Worm (Caenorhabditis elegans) whole organism, late embryonic: ENCODE measurements around the gene lep-2.

Source experiments
- C08G9.2 ChIP-seq: sonication (generic microtip); optimal IDR thresholded peaks from 2 replicates; lab custom pipeline; 2016; ENCODE audit warnings: mild to moderate bottlenecking, missing genetic modification characterization, moderate library complexity, missing compliant biosample characterization
- F13H6.1 ChIP-seq: sonication (generic microtip); optimal IDR thresholded peaks from 2 replicates; lab custom pipeline; 2016; ENCODE audit warnings: missing genetic modification characterization, missing compliant biosample characterization
- K02D7.2 ChIP-seq: sonication (generic microtip); optimal IDR thresholded peaks from 2 replicates; lab custom pipeline; 2017; ENCODE audit warnings: mild to moderate bottlenecking, missing genetic modification characterization, missing compliant biosample characterization
- K09A11.1 ChIP-seq: sonication (generic microtip); optimal IDR thresholded peaks from 2 replicates; lab custom pipeline; 2017; ENCODE audit warnings: antibody characterized with exemption, mild to moderate bottlenecking, missing genetic modification characterization, missing compliant biosample characterization; ENCODE audit not compliant: insufficient read depth
- ahr-1 ChIP-seq: sonication (generic microtip); optimal IDR thresholded peaks from 2 replicates; lab custom pipeline; 2016; ENCODE audit warnings: missing genetic modification characterization, missing compliant biosample characterization
- ama-1 ChIP-seq: fragments of 150-350 bp; optimal IDR thresholded peaks from 2 replicates; lab custom pipeline; 2014
- ceh-18 ChIP-seq: sonication (generic microtip); optimal IDR thresholded peaks from 2 replicates; lab custom pipeline; 2016; ENCODE audit warnings: missing genetic modification characterization, missing compliant biosample characterization
- ceh-2 ChIP-seq: sonication (generic microtip); optimal IDR thresholded peaks from 2 replicates; lab custom pipeline; 2016; ENCODE audit warnings: missing genotype, missing genetic modification characterization, missing compliant biosample characterization
- ceh-24 ChIP-seq: sonication (generic microtip); optimal IDR thresholded peaks from 2 replicates; lab custom pipeline; 2016; ENCODE audit warnings: mild to moderate bottlenecking, missing genetic modification characterization, missing compliant biosample characterization
- ceh-31 ChIP-seq: sonication (generic microtip); optimal IDR thresholded peaks from 2 replicates; lab custom pipeline; 2016; ENCODE audit warnings: missing genetic modification characterization, missing compliant biosample characterization
- ceh-34 ChIP-seq: sonication (generic microtip); optimal IDR thresholded peaks from 2 replicates; lab custom pipeline; 2016; ENCODE audit warnings: mild to moderate bottlenecking, missing genetic modification characterization, missing compliant biosample characterization
- ceh-48 ChIP-seq: sonication (generic microtip); optimal IDR thresholded peaks from 2 replicates; lab custom pipeline; 2016; ENCODE audit warnings: missing genetic modification characterization, inconsistent platforms, missing compliant biosample characterization
- dve-1 ChIP-seq: sonication (generic microtip); optimal IDR thresholded peaks from 2 replicates; lab custom pipeline; 2017; ENCODE audit warnings: antibody characterized with exemption, mild to moderate bottlenecking, missing genetic modification characterization, missing compliant biosample characterization
- elt-2 ChIP-seq: sonication (generic microtip); optimal IDR thresholded peaks from 2 replicates; lab custom pipeline; 2016; ENCODE audit warnings: missing genetic modification reagents, missing genetic modification characterization, missing compliant biosample characterization
- eyg-1 ChIP-seq: sonication (generic microtip); optimal IDR thresholded peaks from 2 replicates; lab custom pipeline; 2016; ENCODE audit warnings: missing genotype, missing genetic modification characterization, missing compliant biosample characterization
- fax-1 ChIP-seq: sonication (generic microtip); optimal IDR thresholded peaks from 2 replicates; lab custom pipeline; 2016; ENCODE audit warnings: missing genotype, missing genetic modification characterization, missing compliant biosample characterization
- hlh-30 ChIP-seq: sonication (generic microtip); optimal IDR thresholded peaks from 2 replicates; lab custom pipeline; 2017; ENCODE audit warnings: antibody characterized with exemption, missing genetic modification characterization, missing compliant biosample characterization; ENCODE audit not compliant: insufficient read depth
- hlh-6 ChIP-seq: sonication (generic microtip); optimal IDR thresholded peaks from 2 replicates; lab custom pipeline; 2016; ENCODE audit warnings: missing genotype, missing genetic modification characterization, missing compliant biosample characterization
- lin-11 ChIP-seq: fragments of 200-800 bp; sonication (Bioruptor generic); optimal IDR thresholded peaks from 2 replicates; lab custom pipeline; 2018; ENCODE audit warnings: mild to moderate bottlenecking, missing genetic modification characterization, missing compliant biosample characterization
- madf-2 ChIP-seq: sonication (generic microtip); optimal IDR thresholded peaks from 2 replicates; lab custom pipeline; 2017; ENCODE audit warnings: missing genetic modification characterization, missing compliant biosample characterization
- mec-3 ChIP-seq: sonication (generic microtip); optimal IDR thresholded peaks from 2 replicates; lab custom pipeline; 2016; ENCODE audit warnings: borderline replicate concordance, missing genetic modification characterization, missing compliant biosample characterization
- nfya-1 ChIP-seq: sonication (generic microtip); optimal IDR thresholded peaks from 2 replicates; lab custom pipeline; 2017; ENCODE audit warnings: missing genetic modification characterization, mild to moderate bottlenecking, missing compliant biosample characterization, antibody characterized with exemption, moderate library complexity
- nhr-232 ChIP-seq: sonication (generic microtip); optimal IDR thresholded peaks from 2 replicates; lab custom pipeline; 2016; ENCODE audit warnings: missing genetic modification characterization, missing compliant biosample characterization
- npax-4 ChIP-seq: sonication (generic microtip); optimal IDR thresholded peaks from 2 replicates; lab custom pipeline; 2016; ENCODE audit warnings: missing genetic modification characterization, missing compliant biosample characterization
- odd-2 ChIP-seq: sonication (generic microtip); optimal IDR thresholded peaks from 2 replicates; lab custom pipeline; 2017; ENCODE audit warnings: antibody characterized with exemption, mild to moderate bottlenecking, missing genetic modification characterization, missing compliant biosample characterization
- pat-9 ChIP-seq: fragments of 200-800 bp; sonication (Bioruptor generic); optimal IDR thresholded peaks from 2 replicates; lab custom pipeline; 2018; ENCODE audit warnings: mild to moderate bottlenecking, missing genetic modification characterization, moderate library complexity, missing compliant biosample characterization
- pax-1 ChIP-seq: fragments of 150-350 bp; optimal IDR thresholded peaks from 2 replicates; lab custom pipeline; 2014; ENCODE audit warnings: missing biosample characterization, missing genetic modification characterization
- pha-2 ChIP-seq: sonication (generic microtip); optimal IDR thresholded peaks from 2 replicates; lab custom pipeline; 2017; ENCODE audit warnings: mild to moderate bottlenecking, missing genetic modification characterization, missing compliant biosample characterization
- pros-1 ChIP-seq: fragments of 150-350 bp; optimal IDR thresholded peaks from 2 replicates; lab custom pipeline; 2014; ENCODE audit warnings: missing biosample characterization, missing genetic modification reagents, missing genetic modification characterization
- ref-2 ChIP-seq: sonication (generic microtip); optimal IDR thresholded peaks from 2 replicates; lab custom pipeline; 2016; ENCODE audit warnings: missing genetic modification characterization, missing compliant biosample characterization
- rnt-1 ChIP-seq: sonication (generic microtip); optimal IDR thresholded peaks from 2 replicates; lab custom pipeline; 2016; ENCODE audit warnings: missing genetic modification characterization, missing compliant biosample characterization
- sdc-2 ChIP-seq: sonication (generic microtip); optimal IDR thresholded peaks from 2 replicates; lab custom pipeline; 2016; ENCODE audit warnings: missing genotype, missing genetic modification characterization, missing compliant biosample characterization
- sox-4 ChIP-seq: sonication (generic microtip); optimal IDR thresholded peaks from 2 replicates; lab custom pipeline; 2017; ENCODE audit warnings: mild to moderate bottlenecking, missing genetic modification characterization, inconsistent platforms, missing compliant biosample characterization
- syd-9 ChIP-seq: sonication (generic microtip); optimal IDR thresholded peaks from 2 replicates; lab custom pipeline; 2016; ENCODE audit warnings: mild to moderate bottlenecking, missing genetic modification characterization, moderate library complexity, missing compliant biosample characterization
- tbx-2 ChIP-seq: sonication (generic microtip); optimal IDR thresholded peaks from 2 replicates; lab custom pipeline; 2016; ENCODE audit warnings: missing genetic modification characterization, missing compliant biosample characterization
- ttx-3 ChIP-seq: sonication (generic microtip); optimal IDR thresholded peaks from 2 replicates; lab custom pipeline; 2016; ENCODE audit warnings: missing genetic modification reagents, missing genetic modification characterization, missing compliant biosample characterization
- unc-3 ChIP-seq, 2 experiments: fragments of 200-800 bp in 1 of 2; sonication (Bioruptor generic) in 1 of 2; sonication (generic microtip) in 1 of 2; conservative IDR thresholded peaks in 1 of 2; optimal IDR thresholded peaks in 1 of 2; 2 replicates each; pipeline versions ENCODE4 v1.3.6 to Lab custom; 2016 to 2022; ENCODE audit warnings: missing compliant biosample characterization in 2 of 2, missing genetic modification characterization in 2 of 2, missing genetic modification reagents in 1 of 2
- unc-42 ChIP-seq: sonication (generic microtip); optimal IDR thresholded peaks from 2 replicates; lab custom pipeline; 2016; ENCODE audit warnings: missing genotype, missing genetic modification characterization, missing compliant biosample characterization
- unc-55 ChIP-seq: sonication (generic microtip); optimal IDR thresholded peaks from 2 replicates; lab custom pipeline; 2017; ENCODE audit warnings: missing biosample characterization, missing genetic modification reagents, missing genetic modification characterization
- zip-5 ChIP-seq: sonication (generic microtip); optimal IDR thresholded peaks from 2 replicates; lab custom pipeline; 2016; ENCODE audit warnings: missing genetic modification characterization, missing compliant biosample characterization
- ztf-16 ChIP-seq: sonication (generic microtip); optimal IDR thresholded peaks from 2 replicates; lab custom pipeline; 2017; ENCODE audit warnings: missing genetic modification characterization, missing compliant biosample characterization

lep-2 gene

ce11 chrIV:957820-958219 lies 34.3 kb upstream of the lep-2 start:
- TF ChIP-seq pat-9 (tag; lab: Kevin White, UChicago), result peak; percentile 18
- no peak for TF ChIP-seq K09A11.1
- no peak for TF ChIP-seq hlh-6 (tag; lab: Kevin White, UChicago)
- TF ChIP-seq eyg-1 (tag; lab: Kevin White, UChicago), result no peak
- no peak for TF ChIP-seq madf-2 (tag; lab: Kevin White, UChicago)
- TF ChIP-seq dve-1 (tag; lab: Kevin White, UChicago), result peak; percentile 36
- peak; percentile 92 for TF ChIP-seq rnt-1 (tag; lab: Kevin White, UChicago)
- TF ChIP-seq odd-2 (tag; lab: Kevin White, UChicago), result no peak
- TF ChIP-seq ref-2 (tag; lab: Kevin White, UChicago), result no peak
- TF ChIP-seq nfya-1 (tag; lab: Kevin White, UChicago), result peak; percentile 82
- no peak for TF ChIP-seq F13H6.1 (tag; lab: Kevin White, UChicago)
- TF ChIP-seq elt-2, result no peak
- no peak for TF ChIP-seq ama-1 (lab: Kevin White, UChicago)
- TF ChIP-seq unc-55 (GFP tag; lab: Kevin White, UChicago), result peak; percentile 45
- TF ChIP-seq ceh-2 (tag; lab: Kevin White, UChicago), result no peak
- TF ChIP-seq zip-5 (tag; lab: Kevin White, UChicago), result no peak
- no peak for TF ChIP-seq lin-11 (tag; lab: Kevin White, UChicago)
- peak; percentile 55 for TF ChIP-seq ceh-18
- TF ChIP-seq tbx-2, result peak; percentile 61
- no peak for TF ChIP-seq ceh-24 (tag; lab: Kevin White, UChicago)
- no peak for TF ChIP-seq fax-1
- no peak for TF ChIP-seq sox-4 (tag; lab: Kevin White, UChicago)
- peak; percentile 2 for TF ChIP-seq ceh-34 (tag; lab: Kevin White, UChicago)
- peak; percentile 90 for TF ChIP-seq hlh-30 (tag; lab: Kevin White, UChicago)
- peak; percentile 62 for TF ChIP-seq ceh-31 (tag; lab: Kevin White, UChicago)
- TF ChIP-seq C08G9.2 (tag; lab: Kevin White, UChicago), result no peak
- TF ChIP-seq ceh-48, result no peak

- TF ChIP-seq tbx-2 (no peak), ztf-16 (no peak), pax-1 (tag; lab: Kevin White, UChicago) (no peak)
- TF ChIP-seq, all 69 proteins: peak for 0
These were observed 32.9 kb upstream of the lep-2 start, which contains the start of gene plx-1 for ce11 chrIV:959221-959620. TSS of gene plx-1 (plus strand) at chrIV:959521.

- TF ChIP-seq sox-4 (tag; lab: Kevin White, UChicago), result no peak
- TF ChIP-seq pat-9 (tag; lab: Kevin White, UChicago), result no peak
- no peak for TF ChIP-seq ttx-3
These were observed 31.9 kb upstream of the lep-2 start for ce11 chrIV:960177-960576.

ce11 chrIV:961862-962261 lies 30.2 kb upstream of the lep-2 start:
- TF ChIP-seq unc-42 (tag; lab: Kevin White, UChicago) (peak; percentile 81), npax-4 (no peak)
- TF ChIP-seq, all 69 proteins: peak for 1

ce11 chrIV:971122-971521 lies 21.0 kb upstream of the lep-2 start:
- no peak for TF ChIP-seq sdc-2 (tag; lab: Kevin White, UChicago)
- no peak for TF ChIP-seq syd-9 (tag; lab: Kevin White, UChicago)
- TF ChIP-seq ama-1 (lab: Kevin White, UChicago), result no peak
- TF ChIP-seq mec-3, result no peak
- TF ChIP-seq nhr-232 (tag; lab: Kevin White, UChicago), result no peak
- TF ChIP-seq unc-55 (GFP tag; lab: Kevin White, UChicago), result no peak
- TF ChIP-seq zip-5 (tag; lab: Kevin White, UChicago), result no peak
- no peak for TF ChIP-seq C08G9.2 (tag; lab: Kevin White, UChicago)
- TF ChIP-seq pha-2 (tag; lab: Kevin White, UChicago), result no peak
- no peak for TF ChIP-seq eyg-1 (tag; lab: Kevin White, UChicago)
- TF ChIP-seq lin-11 (tag; lab: Kevin White, UChicago), result no peak
- no peak for TF ChIP-seq pros-1
- TF ChIP-seq rnt-1 (tag; lab: Kevin White, UChicago), result no peak
- TF ChIP-seq unc-3 (GFP tag; conservative IDR thresholded peaks at IDR 0.05; lab: Robert Waterston, UW), result no peak
- TF ChIP-seq unc-3 (tag; optimal IDR thresholded peaks at IDR 0.05; lab: Kevin White, UChicago), result no peak
- no peak for TF ChIP-seq ceh-24 (tag; lab: Kevin White, UChicago)
- no peak for TF ChIP-seq K02D7.2 (tag; lab: Kevin White, UChicago)
- TF ChIP-seq ahr-1 (tag; lab: Kevin White, UChicago), result no peak
- TF ChIP-seq, all 69 proteins: peak for 0
